Worm (Caenorhabditis elegans): ENCODE data around the gene F29A7.3.

The F29A7.3 gene

ce11 chrII:2797951-2798350, 44.9 kb downstream of the F29A7.3 start:
- TF ChIP-seq skn-1 (tag; optimal IDR thresholded peaks at IDR 0.05) = no peak
- TF ChIP-seq nhr-77 (tag; optimal IDR thresholded peaks at IDR 0.05) = no peak
- TF ChIP-seq C34F6.9 (tag; optimal IDR thresholded peaks at IDR 0.05) = no peak
- TF ChIP-seq F13H6.1 (tag; optimal IDR thresholded peaks at IDR 0.05) = no peak
- no peak for TF ChIP-seq nhr-25 (tag; optimal IDR thresholded peaks at IDR 0.05)
- no peak for TF ChIP-seq sma-9 (GFP tag; optimal IDR thresholded peaks at IDR 0.05)
- TF ChIP-seq sma-9 (tag; optimal IDR thresholded peaks at IDR 0.05) = no peak
- no peak for TF ChIP-seq snpc-4 (tag; optimal IDR thresholded peaks at IDR 0.05)
- TF ChIP-seq fos-1 (tag; optimal IDR thresholded peaks at IDR 0.05) = no peak
- no peak for TF ChIP-seq unc-62 (GFP tag; optimal IDR thresholded peaks at IDR 0.05)

ce11 chrII:2800550-2801233, 47.6 kb downstream of the F29A7.3 start, which contains the start of gene nhr-119:
Gene nhr-119, minus strand, starts transcription at chrII:2800600.
- TF ChIP-seq ama-1 (optimal IDR thresholded peaks at IDR 0.05) (no peak), sem-4 (tag; optimal IDR thresholded peaks at IDR 0.05) (peak; percentile 27), Y55F3AM.14 (GFP tag; optimal IDR thresholded peaks at IDR 0.05) (no peak), R02D3.7 (tag; optimal IDR thresholded peaks at IDR 0.05) (no peak), aly-2 (tag; optimal IDR thresholded peaks at IDR 0.05) (no peak), mab-5 (tag; optimal IDR thresholded peaks at IDR 0.05) (peak; percentile 15), sma-9 (GFP tag; optimal IDR thresholded peaks at IDR 0.05) (peak; percentile 93), sma-9 (tag; optimal IDR thresholded peaks at IDR 0.05) (no peak), lin-39 (tag; optimal IDR thresholded peaks at IDR 0.05) (no peak), nhr-21 (tag; optimal IDR thresholded peaks at IDR 0.05) (peak; percentile 90), ceh-82 (tag; optimal IDR thresholded peaks at IDR 0.05) (no peak), sma-3 (GFP tag; optimal IDR thresholded peaks at IDR 0.05) (peak; percentile 96), crh-2 (tag; optimal IDR thresholded peaks at IDR 0.05) (peak; percentile 66), elt-1 (tag; optimal IDR thresholded peaks at IDR 0.05) (peak; percentile 63), F13H6.1 (tag; optimal IDR thresholded peaks at IDR 0.05) (peak; percentile 85), blmp-1 (tag; optimal IDR thresholded peaks at IDR 0.05; ENCODE audit: insufficient read depth) (peak; percentile 79), gmeb-1 (tag; optimal IDR thresholded peaks at IDR 0.05) (peak; percentile 75), egl-27 (tag; optimal IDR thresholded peaks at IDR 0.05) (peak; percentile 77), fos-1 (tag; optimal IDR thresholded peaks at IDR 0.05) (peak; percentile 94), lin-13 (GFP tag; optimal IDR thresholded peaks at IDR 0.05) (peak; percentile 79), nhr-11 (tag; optimal IDR thresholded peaks at IDR 0.05) (no peak), unc-55 (GFP tag; optimal IDR thresholded peaks at IDR 0.05) (no peak), snpc-4 (tag; optimal IDR thresholded peaks at IDR 0.05) (no peak), nhr-10 (tag; optimal IDR thresholded peaks at IDR 0.05) (no peak), zag-1 (tag; optimal IDR thresholded peaks at IDR 0.05) (no peak), mbf-1 (tag; optimal IDR thresholded peaks at IDR 0.05) (no peak), nhr-237 (tag; optimal IDR thresholded peaks at IDR 0.05) (no peak), unc-39 (tag; optimal IDR thresholded peaks at IDR 0.05) (no peak), nhr-6 (tag; optimal IDR thresholded peaks at IDR 0.05) (peak; percentile 44), dmd-4 (tag; optimal IDR thresholded peaks at IDR 0.05) (no peak), ztf-4 (tag; optimal IDR thresholded peaks at IDR 0.05) (peak; percentile 52), peb-1 (tag; optimal IDR thresholded peaks at IDR 0.05) (no peak), alr-1 (tag; optimal IDR thresholded peaks at IDR 0.05) (no peak), nhr-25 (tag; optimal IDR thresholded peaks at IDR 0.05) (peak; percentile 86), nhr-77 (tag; optimal IDR thresholded peaks at IDR 0.05) (peak; percentile 40), ceh-16 (tag; optimal IDR thresholded peaks at IDR 0.05) (no peak), ZK546.5 (tag; optimal IDR thresholded peaks at IDR 0.05) (no peak), mdl-1 (tag; optimal IDR thresholded peaks at IDR 0.05) (peak; percentile 53 to 65), nhr-23 (tag; optimal IDR thresholded peaks at IDR 0.05) (no peak), elt-3 (tag; optimal IDR thresholded peaks at IDR 0.05) (no peak), unc-62 (GFP tag; optimal IDR thresholded peaks at IDR 0.05) (peak; percentile 47), skn-1 (tag; optimal IDR thresholded peaks at IDR 0.05) (peak; percentile 46), ztf-11 (tag; optimal IDR thresholded peaks at IDR 0.05) (no peak), lsy-2 (tag; optimal IDR thresholded peaks at IDR 0.05) (peak in 1 of 2 experiments; percentile 73), C34F6.9 (tag; optimal IDR thresholded peaks at IDR 0.05) (peak; percentile 38), nhr-12 (tag; optimal IDR thresholded peaks at IDR 0.05) (no peak), nhr-129 (tag; optimal IDR thresholded peaks at IDR 0.05) (peak; percentile 30), ztf-1 (GFP tag; conservative IDR thresholded peaks at IDR 0.05) (no peak), lin-11 (tag; optimal IDR thresholded peaks at IDR 0.05) (no peak)

All from whole organism, L2 larva.